Worm (Caenorhabditis elegans) whole organism, L2 larva: ENCODE data around the gene rde-12.
A peak's percentile ranks its signal among the peaks of the same experiment; 100 is the strongest.

Experiments
- C34F6.9 ChIP-seq: fragments of 150-350 bp; optimal IDR thresholded peaks from 2 replicates; lab custom pipeline; 2014; ENCODE audit warnings: missing biosample characterization, missing genetic modification characterization
- F13H6.1 ChIP-seq: sonication (generic microtip); optimal IDR thresholded peaks from 2 replicates; lab custom pipeline; 2016; ENCODE audit warnings: missing genetic modification characterization, missing compliant biosample characterization
- R02D3.7 ChIP-seq: fragments of 150-350 bp; optimal IDR thresholded peaks from 2 replicates; lab custom pipeline; 2014; ENCODE audit warnings: missing biosample characterization, missing genetic modification characterization
- Y55F3AM.14 ChIP-seq: fragments of 200-800 bp; sonication (Bioruptor generic); optimal IDR thresholded peaks from 2 replicates; lab custom pipeline; 2018; ENCODE audit warnings: mild to moderate bottlenecking, missing genetic modification characterization, missing compliant biosample characterization
- ZK546.5 ChIP-seq: sonication (generic microtip); optimal IDR thresholded peaks from 2 replicates; lab custom pipeline; 2017; ENCODE audit warnings: missing biosample characterization, missing genetic modification characterization
- alr-1 ChIP-seq: fragments of 150-350 bp; optimal IDR thresholded peaks from 2 replicates; lab custom pipeline; 2014; ENCODE audit warnings: missing biosample characterization, missing genetic modification characterization
- aly-2 ChIP-seq: fragments of 150-350 bp; optimal IDR thresholded peaks from 2 replicates; lab custom pipeline; 2014; ENCODE audit warnings: missing biosample characterization, missing genetic modification characterization
- ama-1 ChIP-seq: fragments of 150-350 bp; optimal IDR thresholded peaks from 2 replicates; lab custom pipeline; 2018; ENCODE audit warnings: inconsistent platforms
- blmp-1 ChIP-seq: sonication (generic microtip); optimal IDR thresholded peaks from 2 replicates; lab custom pipeline; 2017; ENCODE audit warnings: missing genetic modification characterization, mild to moderate bottlenecking, missing compliant biosample characterization, antibody characterized with exemption, moderate library complexity; ENCODE audit not compliant: insufficient read depth
- ceh-16 ChIP-seq: fragments of 150-350 bp; optimal IDR thresholded peaks from 2 replicates; lab custom pipeline; 2014; ENCODE audit warnings: missing biosample characterization, missing genetic modification characterization
- ceh-82 ChIP-seq: fragments of 150-350 bp; optimal IDR thresholded peaks from 2 replicates; lab custom pipeline; 2014; ENCODE audit warnings: missing biosample characterization, missing genetic modification characterization
- crh-2 ChIP-seq: sonication (generic microtip); optimal IDR thresholded peaks from 2 replicates; lab custom pipeline; 2017; ENCODE audit warnings: missing biosample characterization, missing genetic modification characterization
- dmd-4 ChIP-seq: sonication (generic microtip); optimal IDR thresholded peaks from 2 replicates; lab custom pipeline; 2017; ENCODE audit warnings: missing biosample characterization, missing genetic modification characterization
- egl-27 ChIP-seq: sonication (generic microtip); optimal IDR thresholded peaks from 3 replicates; lab custom pipeline; 2017; ENCODE audit warnings: missing biosample characterization, missing genetic modification reagents, missing genetic modification characterization
- elt-1 ChIP-seq: fragments of 150-350 bp; optimal IDR thresholded peaks from 2 replicates; lab custom pipeline; 2014; ENCODE audit warnings: missing biosample characterization, missing genetic modification characterization
- elt-3 ChIP-seq: sonication (generic microtip); optimal IDR thresholded peaks from 2 replicates; lab custom pipeline; 2017; ENCODE audit warnings: missing biosample characterization, missing genetic modification characterization
- fos-1 ChIP-seq: fragments of 150-350 bp; optimal IDR thresholded peaks from 2 replicates; lab custom pipeline; 2014; ENCODE audit warnings: missing biosample characterization, missing genetic modification characterization
- gmeb-1 ChIP-seq: fragments of 150-350 bp; optimal IDR thresholded peaks from 2 replicates; lab custom pipeline; 2014; ENCODE audit warnings: missing biosample characterization, missing genetic modification characterization
- lin-11 ChIP-seq: fragments of 150-350 bp; sonication (generic microtip); optimal IDR thresholded peaks from 2 replicates; lab custom pipeline; 2014; ENCODE audit warnings: missing biosample characterization, missing genetic modification characterization, inconsistent platforms, mixed read lengths
- lin-13 ChIP-seq: fragments of 150-350 bp; optimal IDR thresholded peaks from 2 replicates; lab custom pipeline; 2014; ENCODE audit warnings: missing biosample characterization, missing genetic modification reagents, missing genetic modification characterization
- lin-39 ChIP-seq: fragments of 150-350 bp; optimal IDR thresholded peaks from 2 replicates; lab custom pipeline; 2014; ENCODE audit warnings: missing biosample characterization, missing genetic modification reagents, missing genetic modification characterization
- lsy-2 ChIP-seq, 2 experiments: fragments of 150-350 bp in 1 of 2; sonication (generic microtip) in 1 of 2; optimal IDR thresholded peaks; 2 replicates each; lab custom pipeline; 2014 to 2017; ENCODE audit warnings: missing biosample characterization in 2 of 2, missing genetic modification characterization in 2 of 2
- mab-5 ChIP-seq: fragments of 150-350 bp; optimal IDR thresholded peaks from 2 replicates; lab custom pipeline; 2014; ENCODE audit warnings: missing biosample characterization, missing genetic modification characterization
- mbf-1 ChIP-seq: sonication (generic microtip); optimal IDR thresholded peaks from 2 replicates; lab custom pipeline; 2017; ENCODE audit warnings: missing biosample characterization, missing genetic modification characterization
- mdl-1 ChIP-seq, 2 experiments: fragments of 150-350 bp in 1 of 2; sonication (generic microtip) in 1 of 2; optimal IDR thresholded peaks; 2 replicates each; lab custom pipeline; 2017; ENCODE audit warnings: missing biosample characterization in 2 of 2, missing genetic modification characterization in 2 of 2
- nhr-10 ChIP-seq: sonication (generic microtip); optimal IDR thresholded peaks from 2 replicates; lab custom pipeline; 2017; ENCODE audit warnings: missing biosample characterization, missing genetic modification characterization
- nhr-11 ChIP-seq: fragments of 150-350 bp; optimal IDR thresholded peaks from 2 replicates; lab custom pipeline; 2014; ENCODE audit warnings: missing biosample characterization, missing genetic modification characterization
- nhr-12 ChIP-seq: fragments of 150-350 bp; optimal IDR thresholded peaks from 2 replicates; lab custom pipeline; 2014; ENCODE audit warnings: missing biosample characterization, missing genetic modification characterization
- nhr-129 ChIP-seq: fragments of 150-350 bp; optimal IDR thresholded peaks from 2 replicates; lab custom pipeline; 2014; ENCODE audit warnings: missing biosample characterization, missing genetic modification characterization
- nhr-21 ChIP-seq: fragments of 150-350 bp; optimal IDR thresholded peaks from 2 replicates; lab custom pipeline; 2014; ENCODE audit warnings: missing biosample characterization, missing genetic modification characterization
- nhr-23 ChIP-seq: fragments of 150-350 bp; optimal IDR thresholded peaks from 2 replicates; lab custom pipeline; 2014; ENCODE audit warnings: missing biosample characterization, missing genetic modification reagents, missing genetic modification characterization
- nhr-237 ChIP-seq: fragments of 150-350 bp; optimal IDR thresholded peaks from 2 replicates; lab custom pipeline; 2014; ENCODE audit warnings: missing biosample characterization, missing genetic modification characterization
- nhr-25 ChIP-seq: fragments of 150-350 bp; sonication (generic microtip); optimal IDR thresholded peaks from 3 replicates; lab custom pipeline; 2014; ENCODE audit warnings: missing biosample characterization, missing genetic modification characterization
- nhr-6 ChIP-seq: fragments of 150-350 bp; optimal IDR thresholded peaks from 2 replicates; lab custom pipeline; 2014; ENCODE audit warnings: missing biosample characterization, missing genetic modification characterization
- nhr-77 ChIP-seq: fragments of 150-350 bp; optimal IDR thresholded peaks from 2 replicates; lab custom pipeline; 2014; ENCODE audit warnings: missing biosample characterization, missing genetic modification characterization
- peb-1 ChIP-seq: fragments of 150-350 bp; optimal IDR thresholded peaks from 2 replicates; lab custom pipeline; 2014; ENCODE audit warnings: missing biosample characterization, missing genetic modification characterization
- sem-4 ChIP-seq: fragments of 150-350 bp; optimal IDR thresholded peaks from 2 replicates; lab custom pipeline; 2014; ENCODE audit warnings: missing biosample characterization, missing genetic modification reagents, missing genetic modification characterization
- skn-1 ChIP-seq: sonication (generic microtip); optimal IDR thresholded peaks from 2 replicates; lab custom pipeline; 2017; ENCODE audit warnings: missing biosample characterization, missing genetic modification characterization
- sma-3 ChIP-seq: sonication (generic microtip); optimal IDR thresholded peaks from 2 replicates; lab custom pipeline; 2016; ENCODE audit warnings: missing genetic modification reagents, missing genetic modification characterization, missing compliant biosample characterization
- sma-9 ChIP-seq, 2 experiments: fragments of 150-350 bp in 1 of 2; sonication (generic microtip) in 1 of 2; optimal IDR thresholded peaks; 2 replicates each; lab custom pipeline; 2014 to 2016; ENCODE audit warnings: missing genetic modification characterization in 2 of 2, mild to moderate bottlenecking in 1 of 2, missing biosample characterization in 1 of 2, missing compliant biosample characterization in 1 of 2, missing genetic modification reagents in 1 of 2, moderate library complexity in 1 of 2
- snpc-4 ChIP-seq: fragments of 150-350 bp; optimal IDR thresholded peaks from 2 replicates; lab custom pipeline; 2014; ENCODE audit warnings: missing biosample characterization, missing genetic modification characterization
- unc-39 ChIP-seq: fragments of 150-350 bp; optimal IDR thresholded peaks from 2 replicates; lab custom pipeline; 2014; ENCODE audit warnings: missing biosample characterization, missing genetic modification characterization
- unc-55 ChIP-seq: fragments of 150-350 bp; sonication (generic microtip); optimal IDR thresholded peaks from 3 replicates; lab custom pipeline; 2014; ENCODE audit warnings: missing biosample characterization, missing genetic modification reagents, missing genetic modification characterization
- unc-62 ChIP-seq: fragments of 150-350 bp; optimal IDR thresholded peaks from 2 replicates; lab custom pipeline; 2014; ENCODE audit warnings: missing biosample characterization, missing genetic modification reagents, missing genetic modification characterization
- zag-1 ChIP-seq: fragments of 150-350 bp; optimal IDR thresholded peaks from 2 replicates; lab custom pipeline; 2014; ENCODE audit warnings: missing biosample characterization, missing genetic modification characterization
- ztf-1 ChIP-seq: fragments of 200-800 bp; sonication (Bioruptor generic); conservative IDR thresholded peaks from 2 replicates; pipeline ENCODE4 v1.3.6; 2022; ENCODE audit warnings: missing genetic modification characterization, missing compliant biosample characterization
- ztf-11 ChIP-seq: sonication (generic microtip); optimal IDR thresholded peaks from 2 replicates; lab custom pipeline; 2017; ENCODE audit warnings: missing biosample characterization, missing genetic modification characterization
- ztf-4 ChIP-seq: fragments of 150-350 bp; optimal IDR thresholded peaks from 2 replicates; lab custom pipeline; 2014; ENCODE audit warnings: missing biosample characterization, missing genetic modification characterization

The rde-12 gene

DNA sequence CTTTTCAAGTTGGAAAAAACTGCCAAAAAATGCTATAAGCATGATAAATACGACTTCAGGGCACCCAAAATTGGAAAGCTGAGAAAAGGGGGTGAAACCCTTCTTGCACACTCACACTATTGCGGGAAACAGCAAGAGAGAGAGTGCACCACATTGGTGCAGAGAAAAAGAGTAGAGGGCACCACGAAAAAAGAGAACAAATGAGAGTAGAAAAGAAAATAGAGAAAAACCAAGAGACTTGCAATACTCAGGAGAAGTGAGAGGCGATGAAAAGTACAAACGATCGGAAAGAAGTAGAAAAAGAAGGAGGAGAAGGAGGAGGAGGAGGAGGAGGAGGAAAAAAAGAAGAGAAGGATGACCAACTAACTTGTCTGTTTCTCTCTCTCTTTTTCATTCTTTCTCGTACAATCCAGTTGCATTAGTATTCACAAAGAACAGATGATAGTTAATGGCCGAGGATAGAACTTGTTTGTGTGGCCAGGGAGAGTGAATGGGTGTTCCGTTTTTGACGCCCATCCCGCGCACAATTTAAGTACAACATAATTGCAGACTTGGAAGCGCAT is 9.9 kb upstream of the rde-12 start:
- TF ChIP-seq ZK546.5 (tag; lab: Kevin White, UChicago) (no peak), skn-1 (tag; lab: Kevin White, UChicago) (peak; percentile 32), sma-3 (GFP tag; lab: Kevin White, UChicago) (no peak), R02D3.7 (tag; lab: Kevin White, UChicago) (no peak), lsy-2 (tag; optimal IDR thresholded peaks at IDR 0.05; lab: Kevin White, UChicago) (peak; percentile 39 to 80), gmeb-1 (tag; lab: Kevin White, UChicago) (no peak), nhr-6 (tag; lab: Kevin White, UChicago) (no peak), lin-13 (peak; percentile 72), mbf-1 (tag; lab: Kevin White, UChicago) (no peak), nhr-23 (tag; lab: Kevin White, UChicago) (no peak), snpc-4 (tag; lab: Kevin White, UChicago) (peak; percentile 52), nhr-129 (tag; lab: Kevin White, UChicago) (peak; percentile 89), sma-9 (GFP tag; optimal IDR thresholded peaks at IDR 0.05; lab: Kevin White, UChicago) (peak; percentile 39), sma-9 (tag; optimal IDR thresholded peaks at IDR 0.05; lab: Kevin White, UChicago) (no peak), ztf-11 (tag; lab: Kevin White, UChicago) (no peak), elt-1 (tag; lab: Kevin White, UChicago) (no peak), unc-55 (GFP tag; lab: Kevin White, UChicago) (peak; percentile 92), elt-3 (tag; lab: Kevin White, UChicago) (no peak), mab-5 (peak; percentile 38), aly-2 (tag; lab: Kevin White, UChicago) (no peak), C34F6.9 (tag; lab: Kevin White, UChicago) (peak; percentile 88), fos-1 (tag; lab: Kevin White, UChicago) (peak; percentile 66), egl-27 (tag; lab: Kevin White, UChicago) (peak; percentile 50), ceh-16 (tag; lab: Kevin White, UChicago) (peak; percentile 40), ztf-4 (tag; lab: Kevin White, UChicago) (peak; percentile 69), dmd-4 (no peak), mdl-1 (tag; optimal IDR thresholded peaks at IDR 0.05; lab: Kevin White, UChicago) (peak; percentile 48 to 61), nhr-77 (tag; lab: Kevin White, UChicago) (no peak), unc-62 (GFP tag; lab: Kevin White, UChicago) (no peak), nhr-10 (tag; lab: Kevin White, UChicago) (no peak), zag-1 (peak; percentile 90), nhr-25 (tag; lab: Kevin White, UChicago) (peak; percentile 62), nhr-237 (tag; lab: Kevin White, UChicago) (no peak), blmp-1 (tag; lab: Kevin White, UChicago) (peak; percentile 90), lin-39 (tag; lab: Kevin White, UChicago) (no peak), lin-11 (no peak), nhr-12 (no peak), ztf-1 (GFP tag; lab: Robert Waterston, UW) (no peak), peb-1 (no peak), nhr-21 (peak; percentile 54), sem-4 (tag; lab: Kevin White, UChicago) (peak; percentile 90), crh-2 (peak; percentile 93), unc-39 (no peak), Y55F3AM.14 (peak; percentile 53), alr-1 (tag; lab: Kevin White, UChicago) (no peak), F13H6.1 (tag; lab: Kevin White, UChicago) (peak; percentile 80), ama-1 (lab: Kevin White, UChicago) (peak; percentile 76), ceh-82 (no peak), nhr-11 (tag; lab: Kevin White, UChicago) (no peak)
- TF ChIP-seq, all 48 proteins: peak for 23
